Worm (Caenorhabditis elegans) whole organism, late embryonic: Measurements from ENCODE around the gene F27B3.6.

ENCODE experiments used
- C08G9.2 ChIP-seq: sonication (generic microtip); optimal IDR thresholded peaks from 2 replicates; lab custom pipeline; 2016; ENCODE audit warnings: mild to moderate bottlenecking, missing genetic modification characterization, moderate library complexity, missing compliant biosample characterization
- C38D4.7 ChIP-seq: fragments of 200-800 bp; sonication (Bioruptor generic); optimal IDR thresholded peaks from 2 replicates; lab custom pipeline; 2018; ENCODE audit warnings: mild to moderate bottlenecking, missing genetic modification characterization, moderate library complexity, missing compliant biosample characterization
- K09A11.1 ChIP-seq: sonication (generic microtip); optimal IDR thresholded peaks from 2 replicates; lab custom pipeline; 2017; ENCODE audit warnings: antibody characterized with exemption, mild to moderate bottlenecking, missing genetic modification characterization, missing compliant biosample characterization; ENCODE audit not compliant: insufficient read depth
- T23F11.4 ChIP-seq: fragments of 200-800 bp; sonication (Bioruptor generic); optimal IDR thresholded peaks from 2 replicates; lab custom pipeline; 2018; ENCODE audit warnings: mild to moderate bottlenecking, missing genetic modification characterization, missing compliant biosample characterization
- Y22D7AL.16 ChIP-seq: sonication (generic microtip); optimal IDR thresholded peaks from 2 replicates; lab custom pipeline; 2016; ENCODE audit warnings: missing genetic modification characterization, missing compliant biosample characterization
- ceh-18 ChIP-seq: sonication (generic microtip); optimal IDR thresholded peaks from 2 replicates; lab custom pipeline; 2016; ENCODE audit warnings: missing genetic modification characterization, missing compliant biosample characterization
- ceh-2 ChIP-seq: sonication (generic microtip); optimal IDR thresholded peaks from 2 replicates; lab custom pipeline; 2016; ENCODE audit warnings: missing genotype, missing genetic modification characterization, missing compliant biosample characterization
- ceh-22 ChIP-seq: sonication (generic microtip); optimal IDR thresholded peaks from 2 replicates; lab custom pipeline; 2017; ENCODE audit warnings: missing biosample characterization, missing genetic modification characterization
- ceh-24 ChIP-seq: sonication (generic microtip); optimal IDR thresholded peaks from 2 replicates; lab custom pipeline; 2016; ENCODE audit warnings: mild to moderate bottlenecking, missing genetic modification characterization, missing compliant biosample characterization
- ceh-31 ChIP-seq: sonication (generic microtip); optimal IDR thresholded peaks from 2 replicates; lab custom pipeline; 2016; ENCODE audit warnings: missing genetic modification characterization, missing compliant biosample characterization
- ceh-45 ChIP-seq: fragments of 200-800 bp; sonication (Bioruptor generic); IDR thresholded peaks from 2 replicates; pipeline ENCODE4 v1.3.6; 2022; ENCODE audit warnings: missing genetic modification reagents, missing genetic modification characterization, missing compliant biosample characterization
- ceh-6 ChIP-seq: fragments of 200-800 bp; sonication (Bioruptor generic); optimal IDR thresholded peaks from 2 replicates; lab custom pipeline; 2018; ENCODE audit warnings: mild to moderate bottlenecking, missing genetic modification characterization, missing compliant biosample characterization
- ceh-9 ChIP-seq: sonication (generic microtip); optimal IDR thresholded peaks from 2 replicates; lab custom pipeline; 2016; ENCODE audit warnings: mild to moderate bottlenecking, missing genetic modification characterization, inconsistent platforms, missing compliant biosample characterization
- che-1 ChIP-seq: sonication (generic microtip); optimal IDR thresholded peaks from 2 replicates; lab custom pipeline; 2016; ENCODE audit warnings: mild to moderate bottlenecking, missing genetic modification characterization, missing compliant biosample characterization
- dmd-4 ChIP-seq: sonication (generic microtip); optimal IDR thresholded peaks from 2 replicates; lab custom pipeline; 2016; ENCODE audit warnings: borderline replicate concordance, missing genetic modification characterization, missing compliant biosample characterization
- elt-4 ChIP-seq: sonication (generic microtip); optimal IDR thresholded peaks from 2 replicates; lab custom pipeline; 2016; ENCODE audit warnings: missing genetic modification characterization, missing compliant biosample characterization
- fax-1 ChIP-seq: sonication (generic microtip); optimal IDR thresholded peaks from 2 replicates; lab custom pipeline; 2016; ENCODE audit warnings: missing genotype, missing genetic modification characterization, missing compliant biosample characterization
- fkh-6 ChIP-seq: sonication (generic microtip); optimal IDR thresholded peaks from 2 replicates; lab custom pipeline; 2016; ENCODE audit warnings: missing genetic modification characterization, missing compliant biosample characterization
- hlh-13 ChIP-seq: fragments of 200-800 bp; sonication (Bioruptor generic); optimal IDR thresholded peaks from 2 replicates; lab custom pipeline; 2018; ENCODE audit warnings: mild to moderate bottlenecking, missing genetic modification characterization, missing compliant biosample characterization
- hlh-15 ChIP-seq: sonication (generic microtip); optimal IDR thresholded peaks from 2 replicates; lab custom pipeline; 2016; ENCODE audit warnings: missing genetic modification characterization, missing compliant biosample characterization
- hlh-30 ChIP-seq: sonication (generic microtip); optimal IDR thresholded peaks from 2 replicates; lab custom pipeline; 2017; ENCODE audit warnings: antibody characterized with exemption, missing genetic modification characterization, missing compliant biosample characterization; ENCODE audit not compliant: insufficient read depth
- lim-6 ChIP-seq: sonication (generic microtip); optimal IDR thresholded peaks from 2 replicates; lab custom pipeline; 2016; ENCODE audit warnings: missing genetic modification characterization, missing compliant biosample characterization
- lin-11 ChIP-seq: fragments of 200-800 bp; sonication (Bioruptor generic); optimal IDR thresholded peaks from 2 replicates; lab custom pipeline; 2018; ENCODE audit warnings: mild to moderate bottlenecking, missing genetic modification characterization, missing compliant biosample characterization
- madf-2 ChIP-seq: sonication (generic microtip); optimal IDR thresholded peaks from 2 replicates; lab custom pipeline; 2017; ENCODE audit warnings: missing genetic modification characterization, missing compliant biosample characterization
- nfya-1 ChIP-seq: sonication (generic microtip); optimal IDR thresholded peaks from 2 replicates; lab custom pipeline; 2017; ENCODE audit warnings: missing genetic modification characterization, mild to moderate bottlenecking, missing compliant biosample characterization, antibody characterized with exemption, moderate library complexity
- nhr-11 ChIP-seq: fragments of 150-350 bp; optimal IDR thresholded peaks from 2 replicates; lab custom pipeline; 2014; ENCODE audit warnings: missing biosample characterization, missing genetic modification characterization
- nhr-232 ChIP-seq: sonication (generic microtip); optimal IDR thresholded peaks from 2 replicates; lab custom pipeline; 2016; ENCODE audit warnings: missing genetic modification characterization, missing compliant biosample characterization
- npax-4 ChIP-seq: sonication (generic microtip); optimal IDR thresholded peaks from 2 replicates; lab custom pipeline; 2016; ENCODE audit warnings: missing genetic modification characterization, missing compliant biosample characterization
- odd-2 ChIP-seq: sonication (generic microtip); optimal IDR thresholded peaks from 2 replicates; lab custom pipeline; 2017; ENCODE audit warnings: antibody characterized with exemption, mild to moderate bottlenecking, missing genetic modification characterization, missing compliant biosample characterization
- pag-3 ChIP-seq: sonication (generic microtip); optimal IDR thresholded peaks from 2 replicates; lab custom pipeline; 2016; ENCODE audit warnings: missing compliant biosample characterization, missing genetic modification characterization, borderline replicate concordance
- pax-1 ChIP-seq: fragments of 150-350 bp; optimal IDR thresholded peaks from 2 replicates; lab custom pipeline; 2014; ENCODE audit warnings: missing biosample characterization, missing genetic modification characterization
- pqm-1 ChIP-seq: sonication (generic microtip); optimal IDR thresholded peaks from 2 replicates; lab custom pipeline; 2016; ENCODE audit warnings: missing genetic modification characterization, missing compliant biosample characterization
- pros-1 ChIP-seq: fragments of 150-350 bp; optimal IDR thresholded peaks from 2 replicates; lab custom pipeline; 2014; ENCODE audit warnings: missing biosample characterization, missing genetic modification reagents, missing genetic modification characterization
- ref-2 ChIP-seq: sonication (generic microtip); optimal IDR thresholded peaks from 2 replicates; lab custom pipeline; 2016; ENCODE audit warnings: missing genetic modification characterization, missing compliant biosample characterization
- sox-4 ChIP-seq: sonication (generic microtip); optimal IDR thresholded peaks from 2 replicates; lab custom pipeline; 2017; ENCODE audit warnings: mild to moderate bottlenecking, missing genetic modification characterization, inconsistent platforms, missing compliant biosample characterization
- syd-9 ChIP-seq: sonication (generic microtip); optimal IDR thresholded peaks from 2 replicates; lab custom pipeline; 2016; ENCODE audit warnings: mild to moderate bottlenecking, missing genetic modification characterization, moderate library complexity, missing compliant biosample characterization
- tbx-7 ChIP-seq: sonication (generic microtip); optimal IDR thresholded peaks from 2 replicates; lab custom pipeline; 2016; ENCODE audit warnings: missing genotype, missing genetic modification characterization, missing compliant biosample characterization
- ttx-3 ChIP-seq: sonication (generic microtip); optimal IDR thresholded peaks from 2 replicates; lab custom pipeline; 2016; ENCODE audit warnings: missing genetic modification reagents, missing genetic modification characterization, missing compliant biosample characterization
- unc-3 ChIP-seq, 2 experiments: fragments of 200-800 bp in 1 of 2; sonication (Bioruptor generic) in 1 of 2; sonication (generic microtip) in 1 of 2; conservative IDR thresholded peaks in 1 of 2; optimal IDR thresholded peaks in 1 of 2; 2 replicates each; pipeline versions ENCODE4 v1.3.6 to Lab custom; 2016 to 2022; ENCODE audit warnings: missing compliant biosample characterization in 2 of 2, missing genetic modification characterization in 2 of 2, missing genetic modification reagents in 1 of 2
- unc-42 ChIP-seq: sonication (generic microtip); optimal IDR thresholded peaks from 2 replicates; lab custom pipeline; 2016; ENCODE audit warnings: missing genotype, missing genetic modification characterization, missing compliant biosample characterization
- unc-55 ChIP-seq: sonication (generic microtip); optimal IDR thresholded peaks from 2 replicates; lab custom pipeline; 2017; ENCODE audit warnings: missing biosample characterization, missing genetic modification reagents, missing genetic modification characterization
- unc-86 ChIP-seq: sonication (generic microtip); optimal IDR thresholded peaks from 2 replicates; lab custom pipeline; 2016; ENCODE audit warnings: missing genetic modification characterization, missing compliant biosample characterization
- zip-5 ChIP-seq: sonication (generic microtip); optimal IDR thresholded peaks from 2 replicates; lab custom pipeline; 2016; ENCODE audit warnings: missing genetic modification characterization, missing compliant biosample characterization
- ztf-16 ChIP-seq: sonication (generic microtip); optimal IDR thresholded peaks from 2 replicates; lab custom pipeline; 2017; ENCODE audit warnings: missing genetic modification characterization, missing compliant biosample characterization

F27B3.6 gene

ce11 chrIII:6606022-6606467, 27.6 kb upstream of the F27B3.6 start (continued):
- TF ChIP-seq fax-1 (tag; lab: Kevin White, UChicago) (no peak), pax-1 (tag; lab: Kevin White, UChicago) (no peak), ceh-45 (no peak), Y22D7AL.16 (no peak), hlh-15 (tag; lab: Kevin White, UChicago) (no peak), ceh-22 (tag; lab: Kevin White, UChicago) (no peak), ttx-3 (tag; lab: Kevin White, UChicago) (no peak), ceh-9 (no peak), che-1 (tag; lab: Kevin White, UChicago) (no peak), ztf-16 (tag; lab: Kevin White, UChicago) (no peak), ref-2 (tag; lab: Kevin White, UChicago) (peak; percentile 26), elt-4 (no peak), odd-2 (no peak), ceh-24 (tag; lab: Kevin White, UChicago) (no peak), lin-11 (no peak), hlh-30 (tag; lab: Kevin White, UChicago) (peak; percentile 61), C38D4.7 (no peak), tbx-7 (tag; lab: Kevin White, UChicago) (no peak), T23F11.4 (GFP tag; lab: Kevin White, UChicago) (no peak), unc-3 (GFP tag; conservative IDR thresholded peaks at IDR 0.05; lab: Robert Waterston, UW) (no peak), unc-3 (tag; optimal IDR thresholded peaks at IDR 0.05; lab: Kevin White, UChicago) (no peak), hlh-13 (no peak), unc-86 (tag; lab: Kevin White, UChicago) (no peak), fkh-6 (tag; lab: Kevin White, UChicago) (no peak), lim-6 (tag; lab: Kevin White, UChicago) (no peak), pqm-1 (tag; lab: Kevin White, UChicago) (no peak), K09A11.1 (no peak), C08G9.2 (tag; lab: Kevin White, UChicago) (no peak), nhr-11 (tag; lab: Kevin White, UChicago) (no peak), nfya-1 (tag; lab: Kevin White, UChicago) (peak; percentile 80), unc-42 (peak; percentile 27), ceh-31 (tag; lab: Kevin White, UChicago) (peak; percentile 13), syd-9 (tag; lab: Kevin White, UChicago) (no peak), ceh-6 (GFP tag; lab: Kevin White, UChicago) (no peak), unc-55 (GFP tag; lab: Kevin White, UChicago) (peak; percentile 80), pros-1 (tag; lab: Kevin White, UChicago) (no peak), sox-4 (tag; lab: Kevin White, UChicago) (no peak), ceh-2 (tag; lab: Kevin White, UChicago) (no peak), npax-4 (tag; lab: Kevin White, UChicago) (no peak), madf-2 (tag; lab: Kevin White, UChicago) (no peak), dmd-4 (tag; lab: Kevin White, UChicago) (no peak), zip-5 (tag; lab: Kevin White, UChicago) (no peak), pag-3 (tag; lab: Kevin White, UChicago) (no peak), ceh-18 (tag; lab: Kevin White, UChicago) (peak; percentile 11), nhr-232 (tag; lab: Kevin White, UChicago) (no peak)
- TF ChIP-seq, all 69 proteins: peak for 9
